Fruit fly (Drosophila melanogaster): Measurements from ENCODE around the gene Ubi-p5E.

Ubi-p5E gene

DNA sequence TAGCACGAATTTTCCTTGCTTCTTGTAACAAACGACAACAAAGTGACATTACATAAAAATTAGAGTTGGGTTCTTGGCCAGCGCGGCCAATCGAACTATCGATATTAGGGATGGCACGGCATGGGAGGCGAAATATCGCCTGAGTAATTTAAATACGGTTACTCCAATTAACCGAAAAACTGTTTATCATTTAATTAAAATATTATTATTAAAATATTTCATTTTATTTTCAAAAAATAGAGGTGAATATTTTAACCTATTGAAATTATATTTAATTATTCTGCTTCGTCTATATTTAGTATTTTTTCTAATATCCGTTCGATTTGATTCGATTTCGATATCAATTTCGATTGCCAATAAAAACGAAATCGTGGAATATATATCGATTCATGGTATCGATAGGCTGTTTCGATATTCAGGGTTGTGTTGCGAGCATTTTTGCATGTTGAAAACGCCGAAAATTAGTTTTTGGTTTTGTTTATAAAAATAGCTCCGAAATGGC, 24.0 kb downstream of the Ubi-p5E start, which contains the start of the genes Rbcn-3A and Spx:
TSS of gene Rbcn-3A (minus strand) at position 74 of the 502 bp plus-strand sequence.
TSS of gene Spx (plus strand) at position 409 of the 502 bp plus-strand sequence.
- TF ChIP-seq brk (GFP tag; optimal IDR thresholded peaks at IDR 0.05), result no peak
- TF ChIP-seq CG32264 (GFP tag; optimal IDR thresholded peaks at IDR 0.05), result no peak
- peak; percentile 30 for TF ChIP-seq fru (GFP tag; optimal IDR thresholded peaks at IDR 0.05)
- no peak for TF ChIP-seq rgr (GFP tag; optimal IDR thresholded peaks at IDR 0.05)
- TF ChIP-seq dmrt93B (GFP tag; optimal IDR thresholded peaks at IDR 0.05), result no peak
- no peak for TF ChIP-seq Rel (GFP tag; optimal IDR thresholded peaks at IDR 0.05)
- TF ChIP-seq Rel (tag; optimal IDR thresholded peaks at IDR 0.05), result no peak
- TF ChIP-seq Myc (optimal IDR thresholded peaks at IDR 0.05), result no peak
- peak; percentile 11 for TF ChIP-seq sv (GFP tag; optimal IDR thresholded peaks at IDR 0.05)
- TF ChIP-seq usp (GFP tag; optimal IDR thresholded peaks at IDR 0.05), result no peak
- no peak for TF ChIP-seq Hr83 (GFP tag; optimal IDR thresholded peaks at IDR 0.05; ENCODE audit: poor library complexity, severe bottlenecking)
- TF ChIP-seq CrebA (GFP tag; optimal IDR thresholded peaks at IDR 0.05; ENCODE audit: borderline replicate concordance), result no peak
- no peak for TF ChIP-seq tai (GFP tag; optimal IDR thresholded peaks at IDR 0.05)
- TF ChIP-seq GATAd (GFP tag; optimal IDR thresholded peaks at IDR 0.05), result no peak
- no peak for TF ChIP-seq lola (GFP tag; optimal IDR thresholded peaks at IDR 0.05)
- no peak for TF ChIP-seq ey (GFP tag; optimal IDR thresholded peaks at IDR 0.05)
- no peak for TF ChIP-seq Dfd (GFP tag; optimal IDR thresholded peaks at IDR 0.05)
- peak; percentile 8 for TF ChIP-seq woc (GFP tag; optimal IDR thresholded peaks at IDR 0.05)
- TF ChIP-seq N (GFP tag; optimal IDR thresholded peaks at IDR 0.05), result no peak
- TF ChIP-seq psq (GFP tag; optimal IDR thresholded peaks at IDR 0.05), result peak; percentile 37
- no peak for TF ChIP-seq Hr78 (GFP tag; optimal IDR thresholded peaks at IDR 0.05)
- peak; percentile 44 for TF ChIP-seq Sp1 (GFP tag; optimal IDR thresholded peaks at IDR 0.05)
- TF ChIP-seq Abd-B (GFP tag; optimal IDR thresholded peaks at IDR 0.05), result no peak
- TF ChIP-seq sage (GFP tag; optimal IDR thresholded peaks at IDR 0.05), result no peak
- TF ChIP-seq br (GFP tag; optimal IDR thresholded peaks at IDR 0.05), result no peak
- peak; percentile 56 for TF ChIP-seq Jra (GFP tag; optimal IDR thresholded peaks at IDR 0.05)
- TF ChIP-seq foxo (GFP tag; optimal IDR thresholded peaks at IDR 0.05), result peak in 1 of 2 experiments; percentile 42
- TF ChIP-seq Vsx2 (GFP tag; optimal IDR thresholded peaks at IDR 0.05; ENCODE audit: partially characterized antibody), result no peak
- TF ChIP-seq jim (GFP tag; optimal IDR thresholded peaks at IDR 0.05), result no peak
- no peak for TF ChIP-seq dsf (GFP tag; optimal IDR thresholded peaks at IDR 0.05; ENCODE audit: borderline replicate concordance)
- no peak for TF ChIP-seq dl (GFP tag; optimal IDR thresholded peaks at IDR 0.05; ENCODE audit: insufficient read depth in 1 of 2, partially characterized antibody in 2 of 2)
- no peak for TF ChIP-seq pan (optimal IDR thresholded peaks at IDR 0.05)
- no peak for TF ChIP-seq Mio (GFP tag; optimal IDR thresholded peaks at IDR 0.05)
- TF ChIP-seq CG9705 (GFP tag; optimal IDR thresholded peaks at IDR 0.05), result no peak
- TF ChIP-seq HLH106 (tag; optimal IDR thresholded peaks at IDR 0.05), result peak; percentile 32
- TF ChIP-seq OdsH (GFP tag; optimal IDR thresholded peaks at IDR 0.05), result peak; percentile 23
- TF ChIP-seq h (GFP tag; optimal IDR thresholded peaks at IDR 0.05), result no peak
- no peak for TF ChIP-seq Hnf4 (GFP tag; optimal IDR thresholded peaks at IDR 0.05)
- no peak for TF ChIP-seq Dif (GFP tag; optimal IDR thresholded peaks at IDR 0.05; ENCODE audit: partially characterized antibody)

- TF ChIP-seq woc (GFP tag; optimal IDR thresholded peaks at IDR 0.05) (no peak), tai (GFP tag; optimal IDR thresholded peaks at IDR 0.05) (no peak), lola (GFP tag; optimal IDR thresholded peaks at IDR 0.05) (no peak), jim (GFP tag; optimal IDR thresholded peaks at IDR 0.05) (no peak), dmrt93B (GFP tag; optimal IDR thresholded peaks at IDR 0.05) (no peak), fru (GFP tag; optimal IDR thresholded peaks at IDR 0.05) (no peak), CrebA (GFP tag; optimal IDR thresholded peaks at IDR 0.05; ENCODE audit: borderline replicate concordance) (no peak), dl (GFP tag; optimal IDR thresholded peaks at IDR 0.05; ENCODE audit: insufficient read depth in 1 of 2, partially characterized antibody in 2 of 2) (no peak), OdsH (GFP tag; optimal IDR thresholded peaks at IDR 0.05) (no peak), Hr78 (GFP tag; optimal IDR thresholded peaks at IDR 0.05) (no peak)
Observed at dm6 chrX:6254617-6255349, 24.7 kb downstream of the Ubi-p5E start.
